Worm (Caenorhabditis elegans) whole organism, L1 larva: ENCODE data around the gene H14A12.5.

Experiments
- C04F5.9 ChIP-seq: sonication (generic microtip); optimal IDR thresholded peaks from 2 replicates; lab custom pipeline; 2016; ENCODE audit warnings: missing genetic modification characterization, missing compliant biosample characterization
- C34B4.2 ChIP-seq: sonication (generic microtip); optimal IDR thresholded peaks from 2 replicates; lab custom pipeline; 2017; ENCODE audit warnings: mild to moderate bottlenecking, missing genetic modification characterization, missing compliant biosample characterization
- F16B12.6 ChIP-seq: fragments of 150-350 bp; optimal IDR thresholded peaks from 2 replicates; lab custom pipeline; 2014; ENCODE audit warnings: missing biosample characterization, missing genetic modification characterization
- Y116A8C.19 ChIP-seq: sonication (generic microtip); optimal IDR thresholded peaks from 2 replicates; lab custom pipeline; 2016; ENCODE audit warnings: missing compliant biosample characterization, missing genetic modification characterization, borderline replicate concordance
- aha-1 ChIP-seq: fragments of 150-350 bp; optimal IDR thresholded peaks from 2 replicates; lab custom pipeline; 2014; ENCODE audit warnings: missing biosample characterization, missing genetic modification characterization
- alr-1 ChIP-seq: fragments of 200-800 bp; sonication (Bioruptor generic); optimal IDR thresholded peaks from 2 replicates; lab custom pipeline; 2018; ENCODE audit warnings: borderline replicate concordance, mild to moderate bottlenecking, missing genetic modification characterization, missing compliant biosample characterization
- ama-1 ChIP-seq: fragments of 150-350 bp; optimal IDR thresholded peaks from 2 replicates; lab custom pipeline; 2014
- blmp-1 ChIP-seq: fragments of 150-350 bp; optimal IDR thresholded peaks from 2 replicates; lab custom pipeline; 2014; ENCODE audit warnings: missing biosample characterization, missing genetic modification characterization
- ceh-63 ChIP-seq: fragments of 200-800 bp; sonication (Bioruptor generic); optimal IDR thresholded peaks from 2 replicates; lab custom pipeline; 2018; ENCODE audit warnings: mild to moderate bottlenecking, missing genetic modification characterization, missing compliant biosample characterization
- ceh-8 ChIP-seq: fragments of 200-800 bp; sonication (Bioruptor generic); optimal IDR thresholded peaks from 2 replicates; lab custom pipeline; 2018; ENCODE audit warnings: mild to moderate bottlenecking, missing genetic modification characterization, moderate library complexity, missing compliant biosample characterization
- ceh-82 ChIP-seq, 3 experiments: fragments of 150-350 bp in 1 of 3; sonication (generic microtip) in 2 of 3; optimal IDR thresholded peaks; 2 replicates each; lab custom pipeline; 2014 to 2017; ENCODE audit warnings: missing biosample characterization in 3 of 3, missing genetic modification characterization in 3 of 3
- ceh-88 ChIP-seq: fragments of 200-800 bp; sonication (Bioruptor generic); IDR thresholded peaks from 2 replicates; pipeline ENCODE4 v1.3.6; 2022; ENCODE audit warnings: missing genetic modification characterization, missing compliant biosample characterization
- ceh-90 ChIP-seq: sonication (generic microtip); optimal IDR thresholded peaks from 2 replicates; lab custom pipeline; 2016; ENCODE audit warnings: missing genetic modification characterization, missing compliant biosample characterization
- ces-1 ChIP-seq: fragments of 150-350 bp; optimal IDR thresholded peaks from 2 replicates; lab custom pipeline; 2014; ENCODE audit warnings: missing biosample characterization, missing genetic modification reagents, missing genetic modification characterization
- dsc-1 ChIP-seq: sonication (generic microtip); optimal IDR thresholded peaks from 2 replicates; lab custom pipeline; 2016; ENCODE audit warnings: mild to moderate bottlenecking, missing genetic modification characterization, missing compliant biosample characterization
- efl-1 ChIP-seq, 4 experiments: fragments of 150-350 bp; optimal IDR thresholded peaks in 3 of 4; peaks in 1 of 4; 1 replicate in 1 of 4; 2 replicates in 3 of 4; lab custom pipeline; 2014; ENCODE audit warnings: missing biosample characterization in 2 of 4, missing genetic modification characterization in 2 of 4, missing genetic modification reagents in 2 of 4
- efl-3 ChIP-seq: fragments of 200-800 bp; sonication (Bioruptor generic); optimal IDR thresholded peaks from 2 replicates; lab custom pipeline; 2018; ENCODE audit warnings: mild to moderate bottlenecking, missing genetic modification characterization, missing compliant biosample characterization
- egl-13 ChIP-seq: sonication (generic microtip); optimal IDR thresholded peaks from 2 replicates; lab custom pipeline; 2016; ENCODE audit warnings: missing genotype, missing genetic modification reagents, missing genetic modification characterization, missing compliant biosample characterization
- egl-27 ChIP-seq, 2 experiments: fragments of 150-350 bp in 1 of 2; sonication (generic microtip); optimal IDR thresholded peaks; 3 replicates each; lab custom pipeline; 2017 to 2018; ENCODE audit warnings: missing biosample characterization in 2 of 2, missing genetic modification characterization in 2 of 2, missing genetic modification reagents in 2 of 2
- elt-2 ChIP-seq: sonication (generic microtip); optimal IDR thresholded peaks from 2 replicates; lab custom pipeline; 2016; ENCODE audit warnings: missing genetic modification characterization, mild to moderate bottlenecking, inconsistent platforms, missing compliant biosample characterization, missing genetic modification reagents
- elt-3 ChIP-seq, 6 experiments: fragments of 150-350 bp in 1 of 6; sonication (generic microtip); optimal IDR thresholded peaks; 2 replicates each; lab custom pipeline; 2017 to 2018; ENCODE audit warnings: missing biosample characterization in 6 of 6, missing genetic modification characterization in 6 of 6, inconsistent platforms in 1 of 6
- fkh-10 ChIP-seq: sonication (generic microtip); optimal IDR thresholded peaks from 2 replicates; lab custom pipeline; 2017; ENCODE audit warnings: missing biosample characterization, missing genetic modification reagents, missing genetic modification characterization
- fkh-4 ChIP-seq: sonication (generic microtip); optimal IDR thresholded peaks from 2 replicates; lab custom pipeline; 2016; ENCODE audit warnings: missing compliant biosample characterization, missing genetic modification characterization, borderline replicate concordance
- fos-1 ChIP-seq: fragments of 150-350 bp; optimal IDR thresholded peaks from 2 replicates; lab custom pipeline; 2014; ENCODE audit warnings: missing biosample characterization, missing genetic modification characterization
- hlh-17 ChIP-seq: fragments of 200-800 bp; sonication (Bioruptor generic); optimal IDR thresholded peaks from 2 replicates; lab custom pipeline; 2018; ENCODE audit warnings: missing genetic modification characterization, mild to moderate bottlenecking, missing compliant biosample characterization, moderate library complexity, borderline replicate concordance
- isw-1 ChIP-seq: fragments of 200-800 bp; sonication (Bioruptor generic); IDR thresholded peaks from 2 replicates; pipeline ENCODE4 v1.3.6; 2022; ENCODE audit warnings: missing genetic modification characterization, missing compliant biosample characterization
- jun-1 ChIP-seq: fragments of 150-350 bp; optimal IDR thresholded peaks from 2 replicates; lab custom pipeline; 2014; ENCODE audit warnings: missing biosample characterization, missing genetic modification reagents, missing genetic modification characterization
- lin-13 ChIP-seq: fragments of 150-350 bp; optimal IDR thresholded peaks from 2 replicates; lab custom pipeline; 2014; ENCODE audit warnings: missing biosample characterization, missing genetic modification reagents, missing genetic modification characterization
- lin-14 ChIP-seq: fragments of 200-800 bp; sonication (Bioruptor generic); optimal IDR thresholded peaks from 2 replicates; lab custom pipeline; 2018; ENCODE audit warnings: mild to moderate bottlenecking, missing genetic modification characterization, moderate library complexity, missing compliant biosample characterization
- lin-35 ChIP-seq, 2 experiments: fragments of 150-350 bp; optimal IDR thresholded peaks; 2 replicates each; lab custom pipeline; 2014; ENCODE audit warnings: missing biosample characterization in 2 of 2, missing genetic modification characterization in 2 of 2, missing genetic modification reagents in 2 of 2
- lsy-2 ChIP-seq, 2 experiments: fragments of 150-350 bp; optimal IDR thresholded peaks; 2 replicates each; lab custom pipeline; 2014; ENCODE audit warnings: missing biosample characterization in 2 of 2, missing genetic modification characterization in 2 of 2
- mab-9 ChIP-seq: fragments of 200-800 bp; sonication (Bioruptor generic); IDR thresholded peaks from 2 replicates; pipeline ENCODE4 v1.3.6; 2022; ENCODE audit warnings: missing genetic modification reagents, missing genetic modification characterization, missing compliant biosample characterization
- mep-1 ChIP-seq: fragments of 150-350 bp; optimal IDR thresholded peaks from 2 replicates; lab custom pipeline; 2014; ENCODE audit warnings: missing biosample characterization, missing genetic modification characterization
- nhr-28 ChIP-seq: fragments of 150-350 bp; optimal IDR thresholded peaks from 2 replicates; lab custom pipeline; 2014; ENCODE audit warnings: missing biosample characterization, missing genetic modification characterization
- nhr-71 ChIP-seq: sonication (generic microtip); optimal IDR thresholded peaks from 2 replicates; lab custom pipeline; 2016; ENCODE audit warnings: mild to moderate bottlenecking, missing genetic modification characterization, moderate library complexity, missing compliant biosample characterization
- nhr-84 ChIP-seq: sonication (generic microtip); optimal IDR thresholded peaks from 2 replicates; lab custom pipeline; 2017; ENCODE audit warnings: missing biosample characterization, missing genetic modification characterization
- nhr-85 ChIP-seq: sonication (generic microtip); peaks from one replicate; lab custom pipeline; 2016; ENCODE audit warnings: missing genetic modification characterization, inconsistent platforms, missing compliant biosample characterization
- nhr-90 ChIP-seq: sonication (generic microtip); optimal IDR thresholded peaks from 2 replicates; lab custom pipeline; 2016; ENCODE audit warnings: mild to moderate bottlenecking, missing genetic modification characterization, missing compliant biosample characterization; ENCODE audit not compliant: poor library complexity
- pax-3 ChIP-seq: fragments of 200-800 bp; sonication (Bioruptor generic); optimal IDR thresholded peaks from 2 replicates; lab custom pipeline; 2018; ENCODE audit warnings: mild to moderate bottlenecking, missing genetic modification characterization, moderate library complexity, missing compliant biosample characterization
- pqm-1 ChIP-seq: sonication (generic microtip); optimal IDR thresholded peaks from 3 replicates; lab custom pipeline; 2017; ENCODE audit warnings: missing biosample characterization, missing genetic modification characterization
- skn-1 ChIP-seq: fragments of 150-350 bp; optimal IDR thresholded peaks from 2 replicates; lab custom pipeline; 2014; ENCODE audit warnings: missing biosample characterization, missing genetic modification characterization
- sox-4 ChIP-seq: sonication (generic microtip); optimal IDR thresholded peaks from 2 replicates; lab custom pipeline; 2016; ENCODE audit warnings: missing genetic modification characterization, missing compliant biosample characterization
- sup-37 ChIP-seq: fragments of 200-800 bp; sonication (Bioruptor generic); optimal IDR thresholded peaks from 2 replicates; lab custom pipeline; 2018; ENCODE audit warnings: mild to moderate bottlenecking, missing genetic modification characterization, missing compliant biosample characterization
- tbx-2 ChIP-seq: sonication (generic microtip); optimal IDR thresholded peaks from 2 replicates; lab custom pipeline; 2016; ENCODE audit warnings: missing genetic modification characterization, missing compliant biosample characterization
- tlp-1 ChIP-seq: fragments of 150-350 bp; optimal IDR thresholded peaks from 2 replicates; lab custom pipeline; 2014; ENCODE audit warnings: missing biosample characterization, missing genetic modification characterization
- unc-130 ChIP-seq: fragments of 150-350 bp; optimal IDR thresholded peaks from 2 replicates; lab custom pipeline; 2017; ENCODE audit warnings: missing biosample characterization, missing genetic modification characterization, inconsistent platforms
- unc-30 ChIP-seq: sonication (generic microtip); optimal IDR thresholded peaks from 2 replicates; lab custom pipeline; 2017; ENCODE audit warnings: missing biosample characterization, missing genetic modification characterization
- unc-86 ChIP-seq: sonication (generic microtip); optimal IDR thresholded peaks from 2 replicates; lab custom pipeline; 2016; ENCODE audit warnings: missing genetic modification characterization, missing compliant biosample characterization
- unc-98 ChIP-seq: fragments of 200-800 bp; sonication (Bioruptor generic); IDR thresholded peaks from 2 replicates; pipeline ENCODE4 v1.3.6; 2022; ENCODE audit warnings: missing genetic modification characterization, missing compliant biosample characterization
- vab-15 ChIP-seq: sonication (generic microtip); optimal IDR thresholded peaks from 2 replicates; lab custom pipeline; 2017; ENCODE audit warnings: missing genotype, mild to moderate bottlenecking, missing genetic modification characterization, missing compliant biosample characterization
- xbp-1 ChIP-seq: sonication (generic microtip); optimal IDR thresholded peaks from 2 replicates; lab custom pipeline; 2016; ENCODE audit warnings: missing genetic modification characterization, missing compliant biosample characterization
- zag-1 ChIP-seq: fragments of 150-350 bp; optimal IDR thresholded peaks from 2 replicates; lab custom pipeline; 2014; ENCODE audit warnings: missing biosample characterization, missing genetic modification characterization
- zip-4 ChIP-seq: fragments of 200-800 bp; sonication (Bioruptor generic); optimal IDR thresholded peaks from 2 replicates; lab custom pipeline; 2018; ENCODE audit warnings: mild to moderate bottlenecking, missing genetic modification characterization, moderate library complexity, missing compliant biosample characterization

H14A12.5 gene

ce11 chrIII:7465347-7465746 is 3.5 kb downstream of the H14A12.5 start, which contains the start of gene fum-1:
Gene fum-1, plus strand, starts transcription at chrIII:7465605.
- TF ChIP-seq tbx-2 = peak; percentile 32
- no peak for TF ChIP-seq unc-130 (tag; lab: Kevin White, UChicago)
- no peak for TF ChIP-seq unc-30 (tag; lab: Kevin White, UChicago)
- TF ChIP-seq alr-1 (tag; lab: Kevin White, UChicago) = no peak
- TF ChIP-seq hlh-17 (GFP tag; lab: Kevin White, UChicago) = no peak
- TF ChIP-seq dsc-1 = no peak
- no peak for TF ChIP-seq nhr-28 (tag; lab: Kevin White, UChicago)
- TF ChIP-seq nhr-90 (tag; lab: Kevin White, UChicago) = peak; percentile 47
- peak; percentile 10 for TF ChIP-seq elt-2
- no peak for TF ChIP-seq ceh-88 (GFP tag; lab: Robert Waterston, UW)
- TF ChIP-seq F16B12.6 = peak; percentile 14
- peak; percentile 9 for TF ChIP-seq lin-13 (GFP tag; lab: Kevin White, UChicago)
- no peak for TF ChIP-seq ceh-63 (GFP tag; lab: Kevin White, UChicago)
- no peak for TF ChIP-seq sox-4 (tag; lab: Kevin White, UChicago)
- no peak for TF ChIP-seq Y116A8C.19 (tag; lab: Kevin White, UChicago)
- TF ChIP-seq isw-1 (GFP tag; lab: Robert Waterston, UW) = no peak
- no peak for TF ChIP-seq unc-86 (tag; lab: Kevin White, UChicago)
- peak; percentile 42 for TF ChIP-seq xbp-1 (tag; lab: Kevin White, UChicago)
- TF ChIP-seq lsy-2 (tag; optimal IDR thresholded peaks at IDR 0.05; lab: Kevin White, UChicago) = peak; percentile 36 to 67
- TF ChIP-seq ces-1 (GFP tag; lab: Kevin White, UChicago) = no peak
- TF ChIP-seq blmp-1 (tag; lab: Kevin White, UChicago) = peak; percentile 46
- no peak for TF ChIP-seq fkh-4 (tag; lab: Kevin White, UChicago)
- no peak for TF ChIP-seq pax-3 (tag; lab: Kevin White, UChicago)
- no peak for TF ChIP-seq C04F5.9 (tag; lab: Kevin White, UChicago)
- peak; percentile 91 for TF ChIP-seq nhr-85 (tag; lab: Kevin White, UChicago)
- TF ChIP-seq zip-4 (GFP tag; lab: Kevin White, UChicago) = no peak
- peak; percentile 61 to 69 for TF ChIP-seq efl-1 (optimal IDR thresholded peaks at IDR 0.05; lab: Kevin White, UChicago)
- TF ChIP-seq efl-1 (GFP tag; optimal IDR thresholded peaks at IDR 0.05 in 1 of 2; lab: Kevin White, UChicago) = peak; percentile 48 to 80
- TF ChIP-seq egl-27 (tag; optimal IDR thresholded peaks at IDR 0.05; lab: Kevin White, UChicago) = no peak
- TF ChIP-seq efl-3 (GFP tag; lab: Kevin White, UChicago) = no peak
- TF ChIP-seq aha-1 (tag; lab: Kevin White, UChicago) = no peak
- TF ChIP-seq lin-14 = peak; percentile 84
- no peak for TF ChIP-seq skn-1 (tag; lab: Kevin White, UChicago)
- TF ChIP-seq tlp-1 = no peak
- no peak for TF ChIP-seq elt-3 (tag; optimal IDR thresholded peaks at IDR 0.05; lab: Kevin White, UChicago)
- no peak for TF ChIP-seq ceh-90 (tag; lab: Kevin White, UChicago)
- TF ChIP-seq zag-1 (tag; lab: Kevin White, UChicago) = no peak
- peak; percentile 41 for TF ChIP-seq ama-1 (lab: Kevin White, UChicago)
- TF ChIP-seq ceh-8 = no peak
- TF ChIP-seq fos-1 (tag; lab: Kevin White, UChicago) = peak; percentile 7
- no peak for TF ChIP-seq C34B4.2 (tag; lab: Kevin White, UChicago)
- TF ChIP-seq fkh-10 (GFP tag; lab: Kevin White, UChicago) = no peak
- TF ChIP-seq lin-35 (GFP tag; optimal IDR thresholded peaks at IDR 0.05; lab: Kevin White, UChicago) = peak; percentile 28 to 69
- TF ChIP-seq unc-98 (GFP tag; lab: Robert Waterston, UW) = no peak
- TF ChIP-seq mab-9 = no peak
- no peak for TF ChIP-seq sup-37 (GFP tag; lab: Kevin White, UChicago)
- TF ChIP-seq jun-1 (tag; lab: Kevin White, UChicago) = no peak
- TF ChIP-seq nhr-84 (tag; lab: Kevin White, UChicago) = no peak
- peak; percentile 64 for TF ChIP-seq nhr-71 (tag; lab: Kevin White, UChicago)
- no peak for TF ChIP-seq egl-13
- peak in 2 of 3 experiments; percentile 20 to 24 for TF ChIP-seq ceh-82 (tag; optimal IDR thresholded peaks at IDR 0.05; lab: Kevin White, UChicago)
- TF ChIP-seq mep-1 (tag; lab: Kevin White, UChicago) = peak; percentile 62
- no peak for TF ChIP-seq vab-15 (tag; lab: Kevin White, UChicago)
- TF ChIP-seq pqm-1 (tag; lab: Kevin White, UChicago) = no peak
